Fruit fly (Drosophila melanogaster) whole organism, embryonic: ENCODE measurements around the gene Jhbp6.

Source experiments
- ATbp ChIP-seq: fragments of 200-800 bp; sonication (Bioruptor generic); optimal IDR thresholded peaks from 2 replicates; lab custom pipeline; 2017; ENCODE audit warnings: missing biosample characterization, mild to moderate bottlenecking, missing genetic modification characterization, missing genetic modification reagents
- Ada2b ChIP-seq: fragments of 200-800 bp; sonication (Bioruptor generic); IDR thresholded peaks from 2 replicates; pipeline ENCODE4 v1.3.6; 2022; ENCODE audit warnings: missing biosample characterization, missing genetic modification characterization
- CG1024 ChIP-seq: fragments of 200-800 bp; sonication (Bioruptor generic); IDR thresholded peaks from 2 replicates; pipeline ENCODE4 v1.3.6; 2022; ENCODE audit warnings: missing biosample characterization, missing genetic modification characterization
- CG10565 ChIP-seq: fragments of 200-800 bp; sonication (Bioruptor generic); optimal IDR thresholded peaks from 3 replicates; lab custom pipeline; 2016; ENCODE audit warnings: missing biosample characterization, mild to moderate bottlenecking, missing genetic modification characterization
- CG11456 ChIP-seq: fragments of 200-800 bp; sonication (Bioruptor generic); IDR thresholded peaks from 3 replicates; pipeline ENCODE4 v1.3.6; 2022; ENCODE audit warnings: missing biosample characterization, missing genetic modification characterization
- CG1233 ChIP-seq: fragments of 200-800 bp; sonication (Bioruptor generic); optimal IDR thresholded peaks from 4 replicates; lab custom pipeline; 2018; ENCODE audit warnings: missing biosample characterization, mild to moderate bottlenecking, missing genetic modification characterization
- CG12769 ChIP-seq: fragments of 200-800 bp; sonication (Bioruptor generic); optimal IDR thresholded peaks from 2 replicates; lab custom pipeline; 2019; ENCODE audit warnings: missing biosample characterization, mild to moderate bottlenecking, missing genetic modification characterization, moderate library complexity
- CG13775 ChIP-seq: fragments of 200-800 bp; sonication (Bioruptor generic); optimal IDR thresholded peaks from 3 replicates; lab custom pipeline; 2017; ENCODE audit warnings: missing biosample characterization, mild to moderate bottlenecking, missing genetic modification characterization
- CG15269 ChIP-seq: fragments of 200-800 bp; sonication (Bioruptor generic); optimal IDR thresholded peaks from 2 replicates; lab custom pipeline; 2018; ENCODE audit warnings: missing biosample characterization, mild to moderate bottlenecking, missing genetic modification characterization, moderate library complexity
- CG1603 ChIP-seq: fragments of 200-800 bp; sonication (Bioruptor generic); optimal IDR thresholded peaks from 2 replicates; lab custom pipeline; 2019; ENCODE audit warnings: missing biosample characterization, mild to moderate bottlenecking, missing genetic modification characterization, moderate library complexity
- CG17361 ChIP-seq: fragments of 200-800 bp; sonication (Bioruptor generic); IDR thresholded peaks from 3 replicates; pipeline ENCODE4 v1.3.6; 2022; ENCODE audit warnings: missing biosample characterization, missing genetic modification characterization
- CG18599 ChIP-seq: fragments of 200-800 bp; sonication (Bioruptor generic); optimal IDR thresholded peaks from 3 replicates; lab custom pipeline; 2017; ENCODE audit warnings: missing biosample characterization, missing genetic modification characterization, mild to moderate bottlenecking, moderate library complexity, missing genetic modification reagents
- CG2875 ChIP-seq: fragments of 200-800 bp; sonication (Bioruptor generic); optimal IDR thresholded peaks from 2 replicates; lab custom pipeline; 2017; ENCODE audit warnings: missing biosample characterization, mild to moderate bottlenecking, missing genetic modification characterization, missing genetic modification reagents
- CG6654 ChIP-seq: fragments of 200-800 bp; sonication (Bioruptor generic); optimal IDR thresholded peaks from 2 replicates; lab custom pipeline; 2017; ENCODE audit warnings: missing biosample characterization, mild to moderate bottlenecking, missing genetic modification characterization
- CG6791 ChIP-seq: fragments of 200-800 bp; sonication (Bioruptor generic); IDR thresholded peaks from 3 replicates; pipeline ENCODE4 v1.3.6; 2022; ENCODE audit warnings: missing biosample characterization, missing genetic modification characterization; ENCODE audit not compliant: partially characterized antibody
- CG7271 ChIP-seq: fragments of 200-800 bp; sonication (Bioruptor generic); optimal IDR thresholded peaks from 2 replicates; lab custom pipeline; 2018; ENCODE audit warnings: missing biosample characterization, mild to moderate bottlenecking, missing genetic modification characterization, moderate library complexity
- CG7357 ChIP-seq: fragments of 200-800 bp; sonication (Bioruptor generic); IDR thresholded peaks from 3 replicates; pipeline ENCODE4 v1.3.6; 2022; ENCODE audit warnings: missing biosample characterization, missing genetic modification characterization
- CG7372 ChIP-seq: fragments of 200-800 bp; sonication (Bioruptor generic); IDR thresholded peaks from 2 replicates; pipeline ENCODE4 v1.3.6; 2022; ENCODE audit warnings: missing biosample characterization, missing genetic modification characterization
- CG8765 ChIP-seq: fragments of 200-800 bp; sonication (Bioruptor generic); IDR thresholded peaks from 2 replicates; pipeline ENCODE4 v1.3.6; 2022; ENCODE audit warnings: missing biosample characterization, missing genetic modification characterization
- Chrac-16 ChIP-seq: fragments of 200-800 bp; sonication (Bioruptor generic); optimal IDR thresholded peaks from 3 replicates; lab custom pipeline; 2016; ENCODE audit warnings: missing biosample characterization, missing genetic modification characterization
- CoRest ChIP-seq: fragments of 200-800 bp; sonication (Bioruptor generic); optimal IDR thresholded peaks from 3 replicates; lab custom pipeline; 2018; ENCODE audit warnings: missing biosample characterization, mild to moderate bottlenecking, missing genetic modification characterization, moderate library complexity
- D19A ChIP-seq: fragments of 200-800 bp; optimal IDR thresholded peaks from 3 replicates; lab custom pipeline; 2019; ENCODE audit warnings: missing biosample characterization, mild to moderate bottlenecking, missing genetic modification characterization, moderate library complexity
- Dp ChIP-seq: fragments of 200-800 bp; sonication (Bioruptor generic); optimal IDR thresholded peaks from 2 replicates; lab custom pipeline; 2018; ENCODE audit warnings: missing biosample characterization, mild to moderate bottlenecking, missing genetic modification characterization, moderate library complexity
- E2f2 ChIP-seq: fragments of 200-800 bp; sonication (Bioruptor generic); IDR thresholded peaks from 2 replicates; pipeline ENCODE4 v1.3.6; 2022; ENCODE audit warnings: missing biosample characterization, missing genetic modification characterization
- H2.0 ChIP-seq: fragments of 200-800 bp; sonication (Bioruptor generic); IDR thresholded peaks from 2 replicates; pipeline ENCODE4 v1.3.6; 2022; ENCODE audit warnings: missing biosample characterization, missing genetic modification characterization
- HHEX ChIP-seq: fragments of 200-800 bp; sonication (Bioruptor generic); optimal IDR thresholded peaks from 3 replicates; lab custom pipeline; 2017; ENCODE audit warnings: missing biosample characterization, mild to moderate bottlenecking, missing genetic modification characterization, missing genetic modification reagents
- HLH54F ChIP-seq: fragments of 200-800 bp; sonication (Bioruptor generic); optimal IDR thresholded peaks from 3 replicates; lab custom pipeline; 2016; ENCODE audit warnings: missing biosample characterization, missing genetic modification characterization
- HmgZ ChIP-seq: fragments of 200-800 bp; sonication (Bioruptor generic); optimal IDR thresholded peaks from 2 replicates; lab custom pipeline; 2018; ENCODE audit warnings: missing biosample characterization, mild to moderate bottlenecking, missing genetic modification characterization
- MBD-R2 ChIP-seq: fragments of 200-800 bp; sonication (Bioruptor generic); IDR thresholded peaks from 2 replicates; pipeline ENCODE4 v1.3.6; 2022; ENCODE audit warnings: missing biosample characterization, missing genetic modification characterization
- Mad ChIP-seq: fragments of 200-800 bp; sonication (Bioruptor generic); optimal IDR thresholded peaks from 2 replicates; lab custom pipeline; 2016; ENCODE audit warnings: missing biosample characterization, missing genetic modification characterization
- Myb ChIP-seq: fragments of 200-800 bp; sonication (Bioruptor generic); optimal IDR thresholded peaks from 2 replicates; lab custom pipeline; 2016; ENCODE audit warnings: missing biosample characterization, missing genetic modification characterization
- NK7.1 ChIP-seq: fragments of 200-800 bp; sonication (Bioruptor generic); optimal IDR thresholded peaks from 3 replicates; lab custom pipeline; 2016; ENCODE audit warnings: missing biosample characterization, missing genetic modification characterization
- Optix ChIP-seq: fragments of 200-800 bp; sonication (Bioruptor generic); IDR thresholded peaks from 3 replicates; pipeline ENCODE4 v1.3.6; 2022; ENCODE audit warnings: missing biosample characterization, missing genetic modification characterization
- Ravus ChIP-seq: fragments of 200-800 bp; sonication (Bioruptor generic); IDR thresholded peaks from 2 replicates; pipeline ENCODE4 v1.3.6; 2022; ENCODE audit warnings: missing biosample characterization, missing genetic modification characterization
- abd-A ChIP-seq: fragments of 200-800 bp; sonication (Bioruptor generic); optimal IDR thresholded peaks from 3 replicates; lab custom pipeline; 2019; ENCODE audit warnings: missing biosample characterization, mild to moderate bottlenecking, missing genetic modification characterization, moderate library complexity
- ara ChIP-seq: fragments of 200-800 bp; sonication (Bioruptor generic); IDR thresholded peaks from 2 replicates; pipeline ENCODE4 v1.3.6; 2022; ENCODE audit warnings: missing biosample characterization, missing genetic modification characterization
- ash1 ChIP-seq: fragments of 200-800 bp; sonication (Bioruptor generic); optimal IDR thresholded peaks from 2 replicates; lab custom pipeline; 2018; ENCODE audit warnings: missing biosample characterization, mild to moderate bottlenecking, missing genetic modification characterization
- bsh ChIP-seq, 2 experiments: fragments of 200-800 bp; sonication (Bioruptor generic); optimal IDR thresholded peaks; 2 replicates each; lab custom pipeline; 2017 to 2018; ENCODE audit warnings: mild to moderate bottlenecking in 2 of 2, missing biosample characterization in 2 of 2, missing genetic modification characterization in 2 of 2, moderate library complexity in 1 of 2
- chn ChIP-seq: fragments of 200-800 bp; sonication (Bioruptor generic); optimal IDR thresholded peaks from 2 replicates; lab custom pipeline; 2016; ENCODE audit warnings: missing biosample characterization, missing genetic modification characterization
- dysf ChIP-seq: fragments of 200-800 bp; sonication (Bioruptor generic); IDR thresholded peaks from 3 replicates; pipeline ENCODE4 v1.3.6; 2022; ENCODE audit warnings: missing biosample characterization, missing genetic modification characterization
- ewg ChIP-seq: fragments of 200-800 bp; sonication (Bioruptor generic); optimal IDR thresholded peaks from 3 replicates; lab custom pipeline; 2017; ENCODE audit warnings: mild to moderate bottlenecking, missing biosample characterization, missing genetic modification reagents, missing genetic modification characterization
- her ChIP-seq: fragments of 200-800 bp; sonication (Bioruptor generic); optimal IDR thresholded peaks from 2 replicates; lab custom pipeline; 2016; ENCODE audit warnings: missing biosample characterization, missing genetic modification characterization
- lab ChIP-seq: fragments of 200-800 bp; sonication (Bioruptor generic); optimal IDR thresholded peaks from 3 replicates; lab custom pipeline; 2017; ENCODE audit warnings: missing biosample characterization, missing genetic modification characterization, mild to moderate bottlenecking, moderate library complexity, missing genetic modification reagents
- nmo ChIP-seq: fragments of 200-800 bp; sonication (Bioruptor generic); optimal IDR thresholded peaks from 2 replicates; lab custom pipeline; 2018; ENCODE audit warnings: missing biosample characterization, mild to moderate bottlenecking, missing genetic modification characterization, moderate library complexity
- sens-2 ChIP-seq: fragments of 200-800 bp; sonication (Bioruptor generic); IDR thresholded peaks from 2 replicates; pipeline ENCODE4 v1.3.6; 2022; ENCODE audit warnings: missing biosample characterization, missing genetic modification characterization
- slbo ChIP-seq: fragments of 200-800 bp; sonication (Bioruptor generic); IDR thresholded peaks from 2 replicates; pipeline ENCODE4 v1.3.6; 2022; ENCODE audit warnings: missing biosample characterization, missing genetic modification characterization
- slp2 ChIP-seq: fragments of 200-800 bp; sonication (Bioruptor generic); optimal IDR thresholded peaks from 2 replicates; lab custom pipeline; 2016; ENCODE audit warnings: missing biosample characterization, missing genetic modification characterization
- stc ChIP-seq: fragments of 200-800 bp; sonication (Bioruptor generic); IDR thresholded peaks from 2 replicates; pipeline ENCODE4 v1.3.6; 2022; ENCODE audit warnings: missing biosample characterization, missing genetic modification characterization
- unc-4 ChIP-seq: fragments of 200-800 bp; sonication (Bioruptor generic); IDR thresholded peaks from 2 replicates; pipeline ENCODE4 v1.3.6; 2022; ENCODE audit warnings: missing biosample characterization, missing genetic modification characterization; ENCODE audit not compliant: partially characterized antibody
- zf30C ChIP-seq: fragments of 200-800 bp; sonication (Bioruptor generic); optimal IDR thresholded peaks from 3 replicates; lab custom pipeline; 2018; ENCODE audit warnings: missing biosample characterization, mild to moderate bottlenecking, missing genetic modification characterization

Gene Jhbp6

dm6 chr3L:22665110-22665509, 4.6 kb upstream of the Jhbp6 start (continued):
- TF ChIP-seq Dp (GFP tag; lab: Kevin White, UChicago), result no peak
- TF ChIP-seq CG7372 (GFP tag; lab: Robert Waterston, UW), result no peak
- no peak for TF ChIP-seq CG11456 (GFP tag; lab: Robert Waterston, UW)
- no peak for TF ChIP-seq Myb (GFP tag; lab: Kevin White, UChicago)
- TF ChIP-seq bsh (GFP tag; optimal IDR thresholded peaks at IDR 0.05; lab: Kevin White, UChicago), result peak in 1 of 2 experiments; percentile 57
- peak; percentile 39 for TF ChIP-seq nmo (GFP tag; lab: Kevin White, UChicago)
- TF ChIP-seq HmgZ, result no peak
- no peak for TF ChIP-seq CG6791 (GFP tag; lab: Robert Waterston, UW)
- TF ChIP-seq D19A (tag; lab: Kevin White, UChicago), result peak; percentile 17
- TF ChIP-seq Mad (GFP tag; lab: Kevin White, UChicago), result no peak
- no peak for TF ChIP-seq MBD-R2 (GFP tag; lab: Robert Waterston, UW)
- TF ChIP-seq CG12769 (tag; lab: Kevin White, UChicago), result peak; percentile 44
- peak; percentile 20 for TF ChIP-seq CG18599 (GFP tag; lab: Kevin White, UChicago)
- 0 out of 2 replicates have a peak, but pooled peaks have one; percentile 23 for TF ChIP-seq sens-2 (GFP tag; lab: Robert Waterston, UW)
- no peak for TF ChIP-seq CG7357
- peak; percentile 13 for TF ChIP-seq HHEX (GFP tag; lab: Kevin White, UChicago)
- peak; percentile 1 for TF ChIP-seq CoRest (tag; lab: Kevin White, UChicago)
- peak; percentile 3 for TF ChIP-seq CG13775 (GFP tag; lab: Kevin White, UChicago)
- TF ChIP-seq ATbp (GFP tag; lab: Kevin White, UChicago), result no peak
- peak; percentile 24; the same call in 1 of the 2 replicates for TF ChIP-seq CG8765 (GFP tag; lab: Robert Waterston, UW)
- TF ChIP-seq CG1233 (GFP tag; lab: Kevin White, UChicago), result peak; percentile 10
- no peak for TF ChIP-seq NK7.1 (GFP tag; lab: Kevin White, UChicago)
- TF ChIP-seq ara (GFP tag; lab: Robert Waterston, UW), result 0 out of 2 replicates have a peak, but pooled peaks have one; percentile 35
- TF ChIP-seq lab (GFP tag; lab: Kevin White, UChicago), result peak; percentile 39
- TF ChIP-seq CG1603, result peak; percentile 62
- TF ChIP-seq ewg (GFP tag; lab: Kevin White, UChicago), result peak; percentile 0
- TF ChIP-seq abd-A (tag; lab: Kevin White, UChicago), result no peak
- TF ChIP-seq slbo (GFP tag; lab: Robert Waterston, UW), result peak; percentile 49
- TF ChIP-seq CG7271 (tag; lab: Kevin White, UChicago), result no peak
- 0 out of 3 replicates have a peak, but pooled peaks have one; percentile 21 for TF ChIP-seq CG17361 (GFP tag; lab: Robert Waterston, UW)
- TF ChIP-seq CG1024, result 0 out of 2 replicates have a peak, but pooled peaks have one; percentile 5
- TF ChIP-seq Ada2b, result peak; percentile 13; the same call in 1 of the 2 replicates
- TF ChIP-seq zf30C (GFP tag; lab: Kevin White, UChicago), result no peak
- no peak for TF ChIP-seq unc-4
- no peak for TF ChIP-seq slp2 (GFP tag; lab: Kevin White, UChicago)
- TF ChIP-seq HLH54F (GFP tag; lab: Kevin White, UChicago), result peak; percentile 0
- no peak for TF ChIP-seq CG10565 (GFP tag; lab: Kevin White, UChicago)
- no peak for TF ChIP-seq E2f2 (GFP tag; lab: Robert Waterston, UW)
- no peak for TF ChIP-seq her (GFP tag; lab: Kevin White, UChicago)
- TF ChIP-seq H2.0 (GFP tag; lab: Robert Waterston, UW), result 0 out of 2 replicates have a peak, but pooled peaks have one; percentile 9
- TF ChIP-seq ash1 (GFP tag; lab: Kevin White, UChicago), result no peak
- TF ChIP-seq CG15269, result peak; percentile 28
- peak; percentile 13; the same call in 1 of the 2 replicates for TF ChIP-seq stc
- TF ChIP-seq Ravus (GFP tag; lab: Robert Waterston, UW), result no peak
- no peak for TF ChIP-seq CG6654 (GFP tag; lab: Kevin White, UChicago)
- peak; percentile 18 for TF ChIP-seq Chrac-16 (GFP tag; lab: Kevin White, UChicago)
- TF ChIP-seq dysf (GFP tag; lab: Robert Waterston, UW), result peak; percentile 26; the same call in 1 of the 3 replicates
- no peak for TF ChIP-seq Optix (GFP tag; lab: Robert Waterston, UW)
- peak; percentile 12 for TF ChIP-seq chn (GFP tag; lab: Kevin White, UChicago)
- no peak for TF ChIP-seq CG2875 (GFP tag; lab: Kevin White, UChicago)
